Fruit fly (Drosophila melanogaster): ENCODE data around the gene Rhp.

Rhp gene

dm6 chrX:15803764-15804563 lies 15.3 kb downstream of the Rhp start, which contains the start of the genes PGRP-LE and sd:
Gene PGRP-LE (minus strand): TSS chrX:15803880.
Gene sd (plus strand): TSS chrX:15804370.
- TF ChIP-seq Ets98B (GFP tag; IDR thresholded peaks at IDR 0.05) (peak; percentile 54; the same call in 1 of the 2 replicates), Snoo (tag; optimal IDR thresholded peaks at IDR 0.05) (no peak)

dm6 chrX:15804790-15805189 lies 16.1 kb downstream of the Rhp start:
- TF ChIP-seq Pif1A (GFP tag; optimal IDR thresholded peaks at IDR 0.05) (peak; percentile 3), CG10348 (GFP tag; IDR thresholded peaks at IDR 0.05) (no peak), D1 (tag; optimal IDR thresholded peaks at IDR 0.05) (no peak), CG8301 (tag; optimal IDR thresholded peaks at IDR 0.05) (peak; percentile 18), rn (GFP tag; IDR thresholded peaks at IDR 0.05) (no peak), EcR (GFP tag; optimal IDR thresholded peaks at IDR 0.05) (no peak), Snoo (tag; optimal IDR thresholded peaks at IDR 0.05) (no peak), CG13204 (GFP tag; optimal IDR thresholded peaks at IDR 0.05) (no peak), CG8159 (tag; optimal IDR thresholded peaks at IDR 0.05) (peak; percentile 26), CG34367 (tag; optimal IDR thresholded peaks at IDR 0.05) (no peak), gl (tag; optimal IDR thresholded peaks at IDR 0.05) (no peak), fd96Ca (GFP tag; IDR thresholded peaks at IDR 0.05) (0 out of 3 replicates have a peak, but pooled peaks have one; percentile 47), Pif1B (GFP tag; optimal IDR thresholded peaks at IDR 0.05) (no peak), Ets98B (GFP tag; IDR thresholded peaks at IDR 0.05) (peak; percentile 38; the same call in 1 of the 2 replicates), CG17806 (tag; optimal IDR thresholded peaks at IDR 0.05) (peak; percentile 22), CG32121 (GFP tag; IDR thresholded peaks at IDR 0.05) (no peak), CG9948 (tag; optimal IDR thresholded peaks at IDR 0.05) (peak; percentile 18), CG12605 (GFP tag; IDR thresholded peaks at IDR 0.05) (0 out of 2 replicates have a peak, but pooled peaks have one; percentile 18), CG4496 (GFP tag; IDR thresholded peaks at IDR 0.05) (peak; percentile 65; the same call in 1 of the 3 replicates), CG15710 (tag; optimal IDR thresholded peaks at IDR 0.05) (peak; percentile 17), CG14655 (GFP tag; optimal IDR thresholded peaks at IDR 0.05) (peak; percentile 48)

- TF ChIP-seq CG32121 (GFP tag; IDR thresholded peaks at IDR 0.05) (no peak), CG4496 (GFP tag; IDR thresholded peaks at IDR 0.05) (no peak), CG17806 (tag; optimal IDR thresholded peaks at IDR 0.05) (no peak), CG8301 (tag; optimal IDR thresholded peaks at IDR 0.05) (no peak), CG10348 (GFP tag; IDR thresholded peaks at IDR 0.05) (no peak), D1 (tag; optimal IDR thresholded peaks at IDR 0.05) (no peak), CG9948 (tag; optimal IDR thresholded peaks at IDR 0.05) (no peak), Pif1B (GFP tag; optimal IDR thresholded peaks at IDR 0.05) (no peak), CG13204 (GFP tag; optimal IDR thresholded peaks at IDR 0.05) (no peak), EcR (GFP tag; optimal IDR thresholded peaks at IDR 0.05) (no peak), Snoo (tag; optimal IDR thresholded peaks at IDR 0.05) (no peak), CG12605 (GFP tag; IDR thresholded peaks at IDR 0.05) (no peak), CG8159 (tag; optimal IDR thresholded peaks at IDR 0.05) (no peak), rn (GFP tag; IDR thresholded peaks at IDR 0.05) (no peak), fd96Ca (GFP tag; IDR thresholded peaks at IDR 0.05) (no peak), Pif1A (GFP tag; optimal IDR thresholded peaks at IDR 0.05) (no peak), CG14655 (GFP tag; optimal IDR thresholded peaks at IDR 0.05) (no peak)
These were observed 16.8 kb downstream of the Rhp start for dm6 chrX:15805523-15805922.

dm6 chrX:15807915-15808314 lies 19.2 kb downstream of the Rhp start:
- no peak for TF ChIP-seq CG14655 (GFP tag; optimal IDR thresholded peaks at IDR 0.05)
- no peak for TF ChIP-seq CG34367 (tag; optimal IDR thresholded peaks at IDR 0.05)
- no peak for TF ChIP-seq CG4496 (GFP tag; IDR thresholded peaks at IDR 0.05)
- no peak for TF ChIP-seq D1 (tag; optimal IDR thresholded peaks at IDR 0.05)
- no peak for TF ChIP-seq CG8159 (tag; optimal IDR thresholded peaks at IDR 0.05)
- TF ChIP-seq gl (tag; optimal IDR thresholded peaks at IDR 0.05) = no peak
- no peak for TF ChIP-seq fd96Ca (GFP tag; IDR thresholded peaks at IDR 0.05)
- TF ChIP-seq Pif1A (GFP tag; optimal IDR thresholded peaks at IDR 0.05) = no peak
- no peak for TF ChIP-seq Snoo (tag; optimal IDR thresholded peaks at IDR 0.05)
- no peak for TF ChIP-seq CG32121 (GFP tag; IDR thresholded peaks at IDR 0.05)
- no peak for TF ChIP-seq rn (GFP tag; IDR thresholded peaks at IDR 0.05)
- no peak for TF ChIP-seq CG13204 (GFP tag; optimal IDR thresholded peaks at IDR 0.05)
- TF ChIP-seq CG12605 (GFP tag; IDR thresholded peaks at IDR 0.05) = no peak
- no peak for TF ChIP-seq CG8301 (tag; optimal IDR thresholded peaks at IDR 0.05)
- no peak for TF ChIP-seq EcR (GFP tag; optimal IDR thresholded peaks at IDR 0.05)

dm6 chrX:15809255-15809654 lies 20.6 kb downstream of the Rhp start, which contains the start of gene CG8509:
Gene CG8509 (plus strand): TSS chrX:15809555.
- TF ChIP-seq fd96Ca (GFP tag; IDR thresholded peaks at IDR 0.05) = no peak
- no peak for TF ChIP-seq CG13204 (GFP tag; optimal IDR thresholded peaks at IDR 0.05)
- TF ChIP-seq CG14655 (GFP tag; optimal IDR thresholded peaks at IDR 0.05) = no peak
- TF ChIP-seq CG10348 (GFP tag; IDR thresholded peaks at IDR 0.05) = no peak
- no peak for TF ChIP-seq CG4496 (GFP tag; IDR thresholded peaks at IDR 0.05)
- TF ChIP-seq CG32121 (GFP tag; IDR thresholded peaks at IDR 0.05) = no peak
- TF ChIP-seq CG8159 (tag; optimal IDR thresholded peaks at IDR 0.05) = no peak
- no peak for TF ChIP-seq Snoo (tag; optimal IDR thresholded peaks at IDR 0.05)
- TF ChIP-seq Ets98B (GFP tag; IDR thresholded peaks at IDR 0.05) = no peak
- no peak for TF ChIP-seq rn (GFP tag; IDR thresholded peaks at IDR 0.05)
- TF ChIP-seq CG12605 (GFP tag; IDR thresholded peaks at IDR 0.05) = no peak
- TF ChIP-seq CG17806 (tag; optimal IDR thresholded peaks at IDR 0.05) = no peak
- TF ChIP-seq CG34367 (tag; optimal IDR thresholded peaks at IDR 0.05) = no peak
- TF ChIP-seq CG8301 (tag; optimal IDR thresholded peaks at IDR 0.05) = no peak
- no peak for TF ChIP-seq D1 (tag; optimal IDR thresholded peaks at IDR 0.05)
